Fruit fly (Drosophila melanogaster) whole organism, embryonic: Measurements from ENCODE around the gene CG31922.
A peak's percentile ranks its signal among the peaks of the same experiment; 100 is the strongest.

ENCODE experiments used
- B-H1 ChIP-seq: fragments of 200-800 bp; sonication (Bioruptor generic); IDR thresholded peaks from 3 replicates; pipeline ENCODE4 v1.3.6; 2022; ENCODE audit warnings: missing biosample characterization, missing genetic modification characterization
- C15 ChIP-seq: fragments of 200-800 bp; sonication (Bioruptor generic); IDR thresholded peaks from 3 replicates; pipeline ENCODE4 v1.3.6; 2022; ENCODE audit warnings: missing biosample characterization, missing genetic modification characterization
- CG12236 ChIP-seq: fragments of 200-800 bp; sonication (Bioruptor generic); optimal IDR thresholded peaks from 2 replicates; lab custom pipeline; 2016; ENCODE audit warnings: missing biosample characterization, missing genetic modification characterization
- CG1233 ChIP-seq: fragments of 200-800 bp; sonication (Bioruptor generic); optimal IDR thresholded peaks from 4 replicates; lab custom pipeline; 2018; ENCODE audit warnings: missing biosample characterization, mild to moderate bottlenecking, missing genetic modification characterization
- CG13424 ChIP-seq: fragments of 200-800 bp; sonication (Bioruptor generic); optimal IDR thresholded peaks from 2 replicates; lab custom pipeline; 2019; ENCODE audit warnings: missing biosample characterization, mild to moderate bottlenecking, missing genetic modification characterization, moderate library complexity
- CG13624 ChIP-seq: fragments of 200-800 bp; sonication (Bioruptor generic); optimal IDR thresholded peaks from 2 replicates; lab custom pipeline; 2016; ENCODE audit warnings: missing biosample characterization, missing genetic modification characterization
- CG14050 ChIP-seq: fragments of 200-800 bp; sonication (Bioruptor generic); IDR thresholded peaks from 3 replicates; pipeline ENCODE4 v1.3.6; 2022; ENCODE audit warnings: missing biosample characterization, missing genetic modification characterization
- CG15011 ChIP-seq: fragments of 200-800 bp; sonication (Bioruptor generic); optimal IDR thresholded peaks from 3 replicates; lab custom pipeline; 2018; ENCODE audit warnings: missing biosample characterization, mild to moderate bottlenecking, missing genetic modification characterization
- CG1647 ChIP-seq: fragments of 200-800 bp; sonication (Bioruptor generic); optimal IDR thresholded peaks from 3 replicates; lab custom pipeline; 2016; ENCODE audit warnings: missing biosample characterization, missing genetic modification characterization
- CG17612 ChIP-seq: fragments of 200-800 bp; sonication (Bioruptor generic); IDR thresholded peaks from 2 replicates; pipeline ENCODE4 v1.3.6; 2022; ENCODE audit warnings: missing biosample characterization, missing genetic modification characterization
- CG17802 ChIP-seq: fragments of 200-800 bp; sonication (Bioruptor generic); optimal IDR thresholded peaks from 2 replicates; lab custom pipeline; 2018; ENCODE audit warnings: missing biosample characterization, mild to moderate bottlenecking, missing genetic modification characterization, moderate library complexity
- CG31224 ChIP-seq: fragments of 200-800 bp; sonication (Bioruptor generic); IDR thresholded peaks from 2 replicates; pipeline ENCODE4 v1.3.6; 2022; ENCODE audit warnings: missing biosample characterization, missing genetic modification characterization
- CG31388 ChIP-seq: fragments of 200-800 bp; sonication (Bioruptor generic); optimal IDR thresholded peaks from 2 replicates; lab custom pipeline; 2016; ENCODE audit warnings: missing biosample characterization, missing genetic modification characterization
- CG3995 ChIP-seq: fragments of 200-800 bp; sonication (Bioruptor generic); optimal IDR thresholded peaks from 3 replicates; lab custom pipeline; 2016; ENCODE audit warnings: missing biosample characterization, missing genetic modification characterization
- CG7271 ChIP-seq: fragments of 200-800 bp; sonication (Bioruptor generic); optimal IDR thresholded peaks from 2 replicates; lab custom pipeline; 2018; ENCODE audit warnings: missing biosample characterization, mild to moderate bottlenecking, missing genetic modification characterization, moderate library complexity
- CG8281 ChIP-seq: fragments of 200-800 bp; sonication (Bioruptor generic); optimal IDR thresholded peaks from 2 replicates; lab custom pipeline; 2018; ENCODE audit warnings: missing biosample characterization, mild to moderate bottlenecking, missing genetic modification characterization, moderate library complexity
- CG8290 ChIP-seq, 3 experiments: fragments of 200-800 bp; sonication (Bioruptor generic); optimal IDR thresholded peaks; 2 replicates each; lab custom pipeline; 2016 to 2019; ENCODE audit warnings: missing biosample characterization in 3 of 3, missing genetic modification characterization in 3 of 3, mild to moderate bottlenecking in 2 of 3, moderate library complexity in 1 of 3
- CG9437 ChIP-seq: fragments of 200-800 bp; sonication (Bioruptor generic); optimal IDR thresholded peaks from 2 replicates; lab custom pipeline; 2018; ENCODE audit warnings: missing biosample characterization, mild to moderate bottlenecking, missing genetic modification characterization
- CkIIα-i1 ChIP-seq: fragments of 200-800 bp; sonication (Bioruptor generic); IDR thresholded peaks from 2 replicates; pipeline ENCODE4 v1.3.6; 2022; ENCODE audit warnings: missing biosample characterization, missing genetic modification characterization
- D ChIP-seq, 2 experiments: fragments of 200-800 bp in 1 of 2; fragments of >200 bp in 1 of 2; sonication (Bioruptor generic) in 1 of 2; optimal IDR thresholded peaks; 2 replicates in 1 of 2; 3 replicates in 1 of 2; lab custom pipeline; 2017; ENCODE audit warnings: mild to moderate bottlenecking in 1 of 2, missing biosample characterization in 1 of 2, missing genetic modification characterization in 1 of 2, missing genetic modification reagents in 1 of 2
- Dad ChIP-seq: fragments of 200-800 bp; sonication (Bioruptor generic); optimal IDR thresholded peaks from 3 replicates; lab custom pipeline; 2016; ENCODE audit warnings: missing biosample characterization, missing genetic modification characterization
- Doc2 ChIP-seq: fragments of 200-800 bp; sonication (Bioruptor generic); IDR thresholded peaks from 2 replicates; pipeline ENCODE4 v1.3.6; 2022; ENCODE audit warnings: missing biosample characterization, missing genetic modification characterization
- ERR ChIP-seq: fragments of 200-800 bp; sonication (Bioruptor generic); optimal IDR thresholded peaks from 2 replicates; lab custom pipeline; 2016; ENCODE audit warnings: missing biosample characterization, missing genetic modification characterization
- Ets97D ChIP-seq: fragments of 200-800 bp; sonication (Bioruptor generic); optimal IDR thresholded peaks from 3 replicates; lab custom pipeline; 2016; ENCODE audit warnings: missing biosample characterization, missing genetic modification characterization
- Fer3 ChIP-seq: fragments of 200-800 bp; sonication (Bioruptor generic); optimal IDR thresholded peaks from 2 replicates; lab custom pipeline; 2018; ENCODE audit warnings: missing biosample characterization, mild to moderate bottlenecking, missing genetic modification characterization, moderate library complexity
- Hand ChIP-seq: fragments of 200-800 bp; sonication (Bioruptor generic); optimal IDR thresholded peaks from 2 replicates; lab custom pipeline; 2017; ENCODE audit warnings: mild to moderate bottlenecking, missing biosample characterization, missing genetic modification reagents, missing genetic modification characterization
- Kr ChIP-seq: fragments of 200-800 bp; sonication (Bioruptor generic); optimal IDR thresholded peaks from 2 replicates; lab custom pipeline; 2017; ENCODE audit warnings: missing biosample characterization, mild to moderate bottlenecking, missing genetic modification characterization
- MBD-R2 ChIP-seq: fragments of 200-800 bp; sonication (Bioruptor generic); IDR thresholded peaks from 2 replicates; pipeline ENCODE4 v1.3.6; 2022; ENCODE audit warnings: missing biosample characterization, missing genetic modification characterization
- Sox102F ChIP-seq: fragments of 200-800 bp; sonication (Bioruptor generic); optimal IDR thresholded peaks from 2 replicates; lab custom pipeline; 2018; ENCODE audit warnings: missing biosample characterization, mild to moderate bottlenecking, missing genetic modification characterization, moderate library complexity
- ab ChIP-seq: fragments of 200-800 bp; sonication (Bioruptor generic); optimal IDR thresholded peaks from 2 replicates; lab custom pipeline; 2016; ENCODE audit warnings: missing biosample characterization, missing genetic modification characterization
- btn ChIP-seq: fragments of 200-800 bp; sonication (Bioruptor generic); optimal IDR thresholded peaks from 2 replicates; lab custom pipeline; 2016; ENCODE audit warnings: missing biosample characterization, missing genetic modification characterization
- cg ChIP-seq: fragments of 200-800 bp; sonication (Bioruptor generic); optimal IDR thresholded peaks from 3 replicates; lab custom pipeline; 2019; ENCODE audit warnings: missing biosample characterization, mild to moderate bottlenecking, missing genetic modification characterization, moderate library complexity
- disco-r ChIP-seq: fragments of 200-800 bp; sonication (Bioruptor generic); optimal IDR thresholded peaks from 2 replicates; lab custom pipeline; 2016; ENCODE audit warnings: missing biosample characterization, missing genetic modification characterization
- dpn ChIP-seq, 2 experiments: fragments of 200-800 bp; sonication (Bioruptor generic); optimal IDR thresholded peaks; 3 replicates each; lab custom pipeline; 2016; ENCODE audit warnings: missing biosample characterization in 2 of 2, missing genetic modification characterization in 2 of 2
- dysf ChIP-seq: fragments of 200-800 bp; sonication (Bioruptor generic); IDR thresholded peaks from 3 replicates; pipeline ENCODE4 v1.3.6; 2022; ENCODE audit warnings: missing biosample characterization, missing genetic modification characterization
- grau ChIP-seq: fragments of 200-800 bp; optimal IDR thresholded peaks from 3 replicates; lab custom pipeline; 2019; ENCODE audit warnings: missing biosample characterization, mild to moderate bottlenecking, missing genetic modification characterization, moderate library complexity
- jigr1 ChIP-seq: fragments of 200-800 bp; sonication (Bioruptor generic); IDR thresholded peaks from 3 replicates; pipeline ENCODE4 v1.3.6; 2022; ENCODE audit warnings: missing biosample characterization, missing genetic modification characterization
- klu ChIP-seq: fragments of 200-800 bp; sonication (Bioruptor generic); IDR thresholded peaks from 2 replicates; pipeline ENCODE4 v1.3.6; 2022; ENCODE audit warnings: missing biosample characterization, missing genetic modification characterization
- maf-S ChIP-seq: fragments of 200-800 bp; sonication (Bioruptor generic); optimal IDR thresholded peaks from 2 replicates; lab custom pipeline; 2016; ENCODE audit warnings: missing biosample characterization, missing genetic modification characterization
- nerfin-2 ChIP-seq: fragments of 200-800 bp; sonication (Bioruptor generic); IDR thresholded peaks from 2 replicates; pipeline ENCODE4 v1.3.6; 2022; ENCODE audit warnings: missing biosample characterization, missing genetic modification characterization; ENCODE audit not compliant: partially characterized antibody
- nmo ChIP-seq: fragments of 200-800 bp; sonication (Bioruptor generic); optimal IDR thresholded peaks from 2 replicates; lab custom pipeline; 2018; ENCODE audit warnings: missing biosample characterization, mild to moderate bottlenecking, missing genetic modification characterization, moderate library complexity
- odd ChIP-seq: fragments of 200-800 bp; sonication (Bioruptor generic); optimal IDR thresholded peaks from 2 replicates; lab custom pipeline; 2017; ENCODE audit warnings: missing biosample characterization, mild to moderate bottlenecking, missing genetic modification characterization
- otp ChIP-seq: fragments of 200-800 bp; sonication (Bioruptor generic); IDR thresholded peaks from 3 replicates; pipeline ENCODE4, ENCODE4 v1.3.6; 2022; ENCODE audit warnings: missing biosample characterization, missing genetic modification characterization
- pfk ChIP-seq: fragments of 200-800 bp; sonication (Bioruptor generic); optimal IDR thresholded peaks from 2 replicates; lab custom pipeline; 2018; ENCODE audit warnings: missing biosample characterization, mild to moderate bottlenecking, missing genetic modification characterization, moderate library complexity
- pita ChIP-seq: fragments of 200-800 bp; sonication (Bioruptor generic); optimal IDR thresholded peaks from 2 replicates; lab custom pipeline; 2017; ENCODE audit warnings: missing biosample characterization, mild to moderate bottlenecking, missing genetic modification characterization
- seq ChIP-seq: fragments of 200-800 bp; sonication (Bioruptor generic); IDR thresholded peaks from 2 replicates; pipeline ENCODE4 v1.3.6; 2022; ENCODE audit warnings: missing biosample characterization, missing genetic modification characterization
- sima ChIP-seq: fragments of 200-800 bp; sonication (Bioruptor generic); optimal IDR thresholded peaks from 2 replicates; lab custom pipeline; 2016; ENCODE audit warnings: missing biosample characterization, missing genetic modification characterization
- unpg ChIP-seq: fragments of 200-800 bp; sonication (Bioruptor generic); optimal IDR thresholded peaks from 3 replicates; lab custom pipeline; 2018; ENCODE audit warnings: missing biosample characterization, mild to moderate bottlenecking, missing genetic modification characterization, moderate library complexity
- yki ChIP-seq: fragments of >200 bp; optimal IDR thresholded peaks from 3 replicates; lab custom pipeline; 2018
- zf30C ChIP-seq: fragments of 200-800 bp; sonication (Bioruptor generic); optimal IDR thresholded peaks from 3 replicates; lab custom pipeline; 2018; ENCODE audit warnings: missing biosample characterization, mild to moderate bottlenecking, missing genetic modification characterization

CG31922 gene

DNA sequence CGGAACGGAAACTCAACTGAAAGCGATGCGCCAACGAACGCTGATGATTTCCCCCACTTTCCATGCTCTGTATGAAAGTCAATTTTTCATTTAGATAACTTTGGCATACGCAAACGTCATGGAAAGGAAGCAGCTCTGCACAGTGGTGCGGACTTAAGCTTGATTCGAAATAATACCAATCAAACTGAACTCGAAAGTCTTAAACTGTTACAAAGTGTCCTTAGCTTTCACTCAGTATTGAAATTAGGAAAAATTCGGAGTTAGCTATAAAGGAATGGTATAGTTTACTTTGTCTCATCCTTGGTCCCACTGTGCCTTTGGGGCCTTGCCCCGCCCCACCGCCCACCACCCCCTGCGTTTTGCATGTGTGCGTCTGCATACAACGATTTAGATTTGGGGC, 37.5 kb downstream of the CG31922 start (continued):
- no peak for TF ChIP-seq CG8290 (GFP tag; optimal IDR thresholded peaks at IDR 0.05; lab: Kevin White, UChicago)
- peak in 1 of 2 experiments; percentile 43 for TF ChIP-seq CG8290 (tag; optimal IDR thresholded peaks at IDR 0.05; lab: Kevin White, UChicago)
- 0 out of 2 replicates have a peak, but pooled peaks have one; percentile 20 for TF ChIP-seq CkIIα-i1 (GFP tag; lab: Robert Waterston, UW)
- peak; percentile 66 for TF ChIP-seq Sox102F (GFP tag; lab: Kevin White, UChicago)
- TF ChIP-seq klu (GFP tag; lab: Robert Waterston, UW): no peak
- peak; percentile 13 for TF ChIP-seq nmo (GFP tag; lab: Kevin White, UChicago)
- TF ChIP-seq Dad: peak; percentile 10
- no peak for TF ChIP-seq CG1233 (GFP tag; lab: Kevin White, UChicago)
- peak; percentile 26 for TF ChIP-seq unpg (GFP tag; lab: Kevin White, UChicago)
- peak; percentile 23; the same call in 1 of the 2 replicates for TF ChIP-seq Doc2 (GFP tag; lab: Robert Waterston, UW)
- peak; percentile 38; the same call in 1 of the 2 replicates for TF ChIP-seq MBD-R2 (GFP tag; lab: Robert Waterston, UW)
- no peak for TF ChIP-seq jigr1 (GFP tag; lab: Robert Waterston, UW)
- TF ChIP-seq dysf (GFP tag; lab: Robert Waterston, UW): peak; percentile 73
- peak; percentile 49 for TF ChIP-seq grau (tag; lab: Kevin White, UChicago)
- 0 out of 3 replicates have a peak, but pooled peaks have one; percentile 44 for TF ChIP-seq C15 (GFP tag; lab: Robert Waterston, UW)
- TF ChIP-seq D (optimal IDR thresholded peaks at IDR 0.05; lab: Kevin White, UChicago): no peak
- no peak for TF ChIP-seq D (GFP tag; optimal IDR thresholded peaks at IDR 0.05; lab: Kevin White, UChicago)
- TF ChIP-seq btn (GFP tag; lab: Kevin White, UChicago): no peak
- TF ChIP-seq ab: no peak
- TF ChIP-seq pfk (GFP tag; lab: Kevin White, UChicago): no peak
- no peak for TF ChIP-seq CG8281
- no peak for TF ChIP-seq nerfin-2 (GFP tag; lab: Robert Waterston, UW)
- no peak for TF ChIP-seq Kr (GFP tag; lab: Kevin White, UChicago)
- TF ChIP-seq Hand (GFP tag; lab: Kevin White, UChicago): peak; percentile 81
- peak; percentile 58; the same call in 2 of the 3 replicates for TF ChIP-seq CG14050 (GFP tag; lab: Robert Waterston, UW)
- no peak for TF ChIP-seq disco-r (GFP tag; lab: Kevin White, UChicago)
- no peak for TF ChIP-seq yki
- no peak for TF ChIP-seq sima (GFP tag; lab: Kevin White, UChicago)
- peak; percentile 42 for TF ChIP-seq CG13424 (tag; lab: Kevin White, UChicago)
- no peak for TF ChIP-seq cg
- peak; percentile 42 for TF ChIP-seq B-H1
- peak; percentile 47 for TF ChIP-seq Fer3 (tag; lab: Kevin White, UChicago)
- no peak for TF ChIP-seq CG17802 (tag; lab: Kevin White, UChicago)
- TF ChIP-seq otp (GFP tag; lab: Robert Waterston, UW): peak; percentile 70; the same call in 2 of the 3 replicates
- peak; percentile 16 to 50 for TF ChIP-seq dpn (GFP tag; optimal IDR thresholded peaks at IDR 0.05; lab: Kevin White, UChicago)
- no peak for TF ChIP-seq CG15011 (GFP tag; lab: Kevin White, UChicago)
- TF ChIP-seq odd (GFP tag; lab: Kevin White, UChicago): peak; percentile 24
- no peak for TF ChIP-seq CG12236 (GFP tag; lab: Kevin White, UChicago)
- peak; percentile 64 for TF ChIP-seq seq
- no peak for TF ChIP-seq ERR (GFP tag; lab: Kevin White, UChicago)
- no peak for TF ChIP-seq maf-S (GFP tag; lab: Kevin White, UChicago)
- TF ChIP-seq CG13624 (GFP tag; lab: Kevin White, UChicago): no peak
- no peak for TF ChIP-seq pita (GFP tag; lab: Kevin White, UChicago)
- peak; percentile 24 for TF ChIP-seq CG9437 (GFP tag; lab: Kevin White, UChicago)
- no peak for TF ChIP-seq CG1647 (GFP tag; lab: Kevin White, UChicago)
- no peak for TF ChIP-seq CG3995 (GFP tag; lab: Kevin White, UChicago)
- no peak for TF ChIP-seq CG7271 (tag; lab: Kevin White, UChicago)
- TF ChIP-seq CG31224 (GFP tag; lab: Robert Waterston, UW): peak; percentile 48; the same call in 1 of the 2 replicates
- no peak for TF ChIP-seq Ets97D (GFP tag; lab: Kevin White, UChicago)
- no peak for TF ChIP-seq CG31388
- no peak for TF ChIP-seq zf30C (GFP tag; lab: Kevin White, UChicago)
- 0 out of 2 replicates have a peak, but pooled peaks have one; percentile 44 for TF ChIP-seq CG17612 (GFP tag; lab: Robert Waterston, UW)
